Worm (Caenorhabditis elegans): ENCODE results near the gene sdz-24.
A peak's percentile ranks its signal among the peaks of the same experiment; 100 is the strongest.

sdz-24 gene

DNA sequence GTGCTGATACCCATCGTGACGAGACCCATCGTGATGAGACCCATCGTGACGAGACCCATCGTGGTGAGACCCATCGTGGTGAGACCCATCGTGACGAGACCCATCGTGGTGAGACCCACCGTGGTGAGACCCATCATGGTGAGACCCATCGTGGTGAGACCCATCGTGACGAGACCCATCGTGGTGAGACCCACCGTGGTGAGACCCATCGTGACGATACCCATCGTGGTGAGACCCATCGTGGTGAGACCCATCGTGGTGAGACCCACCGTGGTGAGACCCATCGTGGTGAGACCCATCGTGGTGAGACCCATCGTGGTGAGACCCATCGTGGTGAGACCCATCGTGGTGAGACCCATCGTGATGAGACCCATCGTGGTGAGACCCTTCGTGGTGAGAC, 40.0 kb downstream of the sdz-24 start:
- 0 out of 2 replicates have a peak, but pooled peaks have one; percentile 36 for TF ChIP-seq madf-6 (GFP tag; IDR thresholded peaks at IDR 0.05)
- 0 out of 2 replicates have a peak, but pooled peaks have one; percentile 44 for TF ChIP-seq F37B4.10 (GFP tag; IDR thresholded peaks at IDR 0.05)
- TF ChIP-seq lin-26 (GFP tag; IDR thresholded peaks at IDR 0.05): 0 out of 2 replicates have a peak, but pooled peaks have one; percentile 11
- TF ChIP-seq D2030.7 (GFP tag; IDR thresholded peaks at IDR 0.05): peak; percentile 18; the same call in 1 of the 2 replicates
- 0 out of 2 replicates have a peak, but pooled peaks have one; percentile 12 for TF ChIP-seq ztf-25 (GFP tag; IDR thresholded peaks at IDR 0.05)
- 0 out of 2 replicates have a peak, but pooled peaks have one; percentile 45 for TF ChIP-seq attf-6 (GFP tag; IDR thresholded peaks at IDR 0.05)
- peak; percentile 44 for TF ChIP-seq ceh-91 (GFP tag; IDR thresholded peaks at IDR 0.05)
- TF ChIP-seq egrh-3 (GFP tag; IDR thresholded peaks at IDR 0.05): peak; percentile 50; the same call in 1 of the 2 replicates
- TF ChIP-seq aptf-2 (GFP tag; conservative IDR thresholded peaks at IDR 0.05): peak; percentile 21; the same call in 1 of the 2 replicates
- TF ChIP-seq F33H1.4 (GFP tag; IDR thresholded peaks at IDR 0.05): peak; percentile 64; the same call in 1 of the 2 replicates

DNA sequence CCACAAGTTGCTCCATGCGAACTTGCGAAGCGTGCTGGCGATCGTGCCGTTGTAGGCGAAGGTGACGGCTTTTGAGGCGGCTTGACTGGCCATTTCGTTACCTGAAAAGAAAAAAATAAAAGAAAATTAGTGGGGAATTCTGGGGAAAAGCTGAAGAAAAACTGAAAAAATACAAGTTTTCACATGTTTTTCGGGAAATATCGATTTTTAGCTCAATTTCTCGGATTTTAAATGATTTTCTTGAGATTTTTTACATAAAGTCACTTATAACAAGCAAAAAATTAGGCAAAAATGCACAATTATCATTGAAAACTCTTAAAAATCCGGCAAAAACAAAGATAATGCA, 42.5 kb downstream of the sdz-24 start, which contains the start of gene T02H6.11:
Gene T02H6.11 (minus strand): TSS at position 101 of the 346 bp plus-strand sequence.
- TF ChIP-seq aptf-2 (GFP tag; conservative IDR thresholded peaks at IDR 0.05) (no peak), hrde-1 (tag; optimal IDR thresholded peaks at IDR 0.05; ENCODE audit: borderline replicate concordance) (no peak), egl-18 (GFP tag; IDR thresholded peaks at IDR 0.05) (no peak), hmg-1.2 (GFP tag; IDR thresholded peaks at IDR 0.05) (no peak), nhr-27 (tag; optimal IDR thresholded peaks at IDR 0.05) (no peak), ztf-26 (tag; optimal IDR thresholded peaks at IDR 0.05) (no peak), die-1 (tag; optimal IDR thresholded peaks at IDR 0.05) (no peak), B0261.1 (tag; optimal IDR thresholded peaks at IDR 0.05) (no peak)

DNA sequence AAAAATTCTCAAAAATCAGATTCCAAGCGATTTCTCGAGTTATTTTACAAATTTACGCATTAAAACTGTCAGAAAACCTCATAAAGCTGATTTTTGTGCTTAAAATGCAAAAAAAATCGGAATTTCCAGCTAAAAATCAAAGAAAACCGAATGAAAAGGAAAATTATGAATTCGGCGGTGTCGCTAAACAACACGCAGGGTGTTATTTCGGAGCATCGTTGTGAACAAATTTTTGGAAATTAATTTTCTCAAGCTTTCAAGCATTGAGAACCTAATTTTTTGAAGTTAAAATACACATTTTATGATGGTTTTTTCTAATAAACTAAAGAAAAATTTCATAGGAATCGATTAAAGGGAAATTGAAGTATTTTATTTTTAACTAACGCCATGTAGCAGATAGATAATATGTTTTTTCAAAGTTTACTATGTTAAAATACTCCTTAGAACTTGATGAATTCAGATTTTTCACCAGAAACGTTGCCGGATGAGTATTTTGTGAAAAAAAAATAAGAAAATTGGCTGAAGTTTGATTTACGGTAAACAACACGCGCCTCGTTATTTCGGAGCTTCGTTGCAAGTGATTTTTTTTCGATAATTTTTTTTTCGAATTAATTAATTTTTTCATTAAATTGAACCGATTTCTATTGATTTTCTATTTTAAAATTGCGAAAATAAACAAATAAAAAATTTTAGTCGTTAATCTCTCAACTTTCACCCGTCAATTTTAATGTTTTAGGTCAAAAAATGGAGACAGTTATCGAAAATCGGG, 43.1 kb downstream of the sdz-24 start, which contains the start of gene thoc-1:
Gene thoc-1 (plus strand): TSS at position 737 of the 769 bp plus-strand sequence.
- TF ChIP-seq cebp-2 (GFP tag; IDR thresholded peaks at IDR 0.05) (no peak), attf-3 (GFP tag; conservative IDR thresholded peaks at IDR 0.05) (peak; percentile 85)

DNA sequence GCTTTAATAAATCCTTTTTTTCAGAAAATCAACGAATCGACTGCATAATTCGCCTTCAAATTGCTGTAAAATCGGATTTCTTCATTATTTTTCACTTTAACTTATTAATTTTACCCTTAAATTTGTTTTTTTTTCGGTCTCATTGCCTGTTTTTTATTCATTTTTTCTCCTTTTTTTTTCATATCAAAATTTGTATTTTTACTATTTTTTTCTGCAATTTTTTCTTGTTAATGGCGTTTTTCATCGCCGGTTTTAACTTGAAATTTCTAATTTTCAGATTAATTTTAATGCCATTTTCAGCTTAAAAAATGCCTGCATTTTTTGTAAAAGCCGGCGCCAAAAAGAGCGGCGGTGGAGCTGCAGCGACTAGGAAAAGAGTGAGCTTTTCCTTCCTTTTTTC, 50.6 kb downstream of the sdz-24 start, which contains the start of gene T02H6.1:
Gene T02H6.1 (plus strand): TSS at position 301 of the 400 bp plus-strand sequence.
- TF ChIP-seq cebp-2 (GFP tag; IDR thresholded peaks at IDR 0.05) (no peak), F37B4.10 (GFP tag; IDR thresholded peaks at IDR 0.05) (no peak), ZK185.1 (tag; optimal IDR thresholded peaks at IDR 0.05; ENCODE audit: poor library complexity, severe bottlenecking) (no peak), D2030.7 (GFP tag; IDR thresholded peaks at IDR 0.05) (no peak), C06A6.2 (GFP tag; conservative IDR thresholded peaks at IDR 0.05) (no peak), hrde-1 (tag; optimal IDR thresholded peaks at IDR 0.05; ENCODE audit: borderline replicate concordance) (no peak), madf-6 (GFP tag; IDR thresholded peaks at IDR 0.05) (no peak), F39B2.1 (GFP tag; IDR thresholded peaks at IDR 0.05) (no peak), F57A8.1 (GFP tag; optimal IDR thresholded peaks at IDR 0.05) (no peak)

Measured in whole organism, young adult.